Fruit fly (Drosophila melanogaster): ENCODE data around the gene noc.

Gene noc

DNA sequence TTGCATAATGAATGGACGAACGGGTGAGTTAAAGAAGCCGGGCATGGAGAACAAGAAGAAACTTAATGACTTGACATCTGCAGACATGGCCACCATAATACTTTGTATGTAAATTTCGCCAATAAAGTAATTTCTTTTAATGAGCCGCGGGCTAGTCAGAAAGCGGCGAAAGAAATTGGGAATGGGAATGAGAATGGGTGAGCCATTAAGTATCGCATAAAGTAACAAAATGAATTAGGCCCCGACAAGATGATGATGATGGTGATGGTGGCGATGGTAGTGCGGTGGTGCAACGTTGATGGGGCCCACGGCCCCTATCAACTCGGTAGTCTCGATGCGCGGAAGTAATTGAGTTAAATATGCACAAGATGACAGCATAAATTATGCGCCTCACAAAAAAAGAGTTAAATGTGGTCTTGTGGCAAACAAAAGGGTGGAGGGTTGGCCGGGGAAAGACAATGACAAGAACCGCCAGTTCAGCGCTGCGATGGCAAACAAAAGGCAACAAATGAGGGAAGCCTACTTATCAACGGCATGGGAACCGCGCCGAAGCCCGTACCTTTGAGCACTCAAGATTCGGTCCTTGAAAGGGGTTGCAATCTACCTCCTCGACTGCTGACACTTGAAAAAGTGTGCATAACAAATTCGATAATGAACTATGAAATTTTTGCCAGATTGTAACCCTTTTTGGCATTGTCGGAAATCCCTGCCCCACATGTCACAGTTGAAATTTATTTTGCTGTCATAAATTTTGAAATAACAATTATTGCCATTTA, 13.0 kb upstream of the noc start (continued):
- no peak for TF ChIP-seq croc (GFP tag; conservative IDR thresholded peaks at IDR 0.05)
- no peak for TF ChIP-seq ab (GFP tag; optimal IDR thresholded peaks at IDR 0.05)
- TF ChIP-seq gsb-n (tag; optimal IDR thresholded peaks at IDR 0.05), result peak; percentile 79
- TF ChIP-seq ftz-f1 (GFP tag; optimal IDR thresholded peaks at IDR 0.05), result no peak
- TF ChIP-seq CG15514 (GFP tag; optimal IDR thresholded peaks at IDR 0.05), result no peak
- TF ChIP-seq CG2199 (GFP tag; IDR thresholded peaks at IDR 0.05), result 0 out of 3 replicates have a peak, but pooled peaks have one; percentile 34
- no peak for TF ChIP-seq Ada2b (GFP tag; IDR thresholded peaks at IDR 0.05)
- TF ChIP-seq jing (GFP tag; optimal IDR thresholded peaks at IDR 0.05), result no peak
- TF ChIP-seq fu2 (GFP tag; optimal IDR thresholded peaks at IDR 0.05), result no peak
- no peak for TF ChIP-seq Dref (GFP tag; IDR thresholded peaks at IDR 0.05)
- no peak for TF ChIP-seq jigr1 (GFP tag; IDR thresholded peaks at IDR 0.05)
- TF ChIP-seq CG11723 (GFP tag; optimal IDR thresholded peaks at IDR 0.05), result no peak
- no peak for TF ChIP-seq Rfx (GFP tag; IDR thresholded peaks at IDR 0.05)
- TF ChIP-seq Xbp1 (GFP tag; optimal IDR thresholded peaks at IDR 0.05), result no peak

dm6 chr2L:14478864-14479263, 11.8 kb upstream of the noc start:
- peak; percentile 56; the same call in 1 of the 2 replicates for TF ChIP-seq Awh (GFP tag; IDR thresholded peaks at IDR 0.05)
- 0 out of 2 replicates have a peak, but pooled peaks have one; percentile 8 for TF ChIP-seq CG3847 (GFP tag; IDR thresholded peaks at IDR 0.05)
- peak; percentile 66 for TF ChIP-seq oc (tag; optimal IDR thresholded peaks at IDR 0.05)
- TF ChIP-seq kni (GFP tag; optimal IDR thresholded peaks at IDR 0.05), result peak; percentile 35
- TF ChIP-seq CG7745 (tag; optimal IDR thresholded peaks at IDR 0.05), result peak; percentile 35
- TF ChIP-seq Oli (tag; optimal IDR thresholded peaks at IDR 0.05), result peak; percentile 1
- peak; percentile 21; the same call in 1 of the 4 replicates for TF ChIP-seq Dll (GFP tag; IDR thresholded peaks at IDR 0.05; ENCODE audit: partially characterized antibody)
- TF ChIP-seq sim (GFP tag; IDR thresholded peaks at IDR 0.05), result no peak
- peak; percentile 75 for TF ChIP-seq run (tag; optimal IDR thresholded peaks at IDR 0.05)
- peak in 1 of 2 experiments; percentile 46 for TF ChIP-seq Hr78 (GFP tag; optimal IDR thresholded peaks at IDR 0.05)
- TF ChIP-seq CG30403 (GFP tag; optimal IDR thresholded peaks at IDR 0.05), result no peak
- peak; percentile 25 for TF ChIP-seq CG12769 (tag; optimal IDR thresholded peaks at IDR 0.05)
- TF ChIP-seq aop (GFP tag; IDR thresholded peaks at IDR 0.05), result peak; percentile 57; the same call in 1 of the 2 replicates
- no peak for TF ChIP-seq CG13287 (GFP tag; IDR thresholded peaks at IDR 0.05; ENCODE audit: partially characterized antibody)
- TF ChIP-seq zf30C (GFP tag; optimal IDR thresholded peaks at IDR 0.05), result no peak
- peak; percentile 96 for TF ChIP-seq abd-A (tag; optimal IDR thresholded peaks at IDR 0.05)
- TF ChIP-seq CG2199 (GFP tag; IDR thresholded peaks at IDR 0.05), result peak; percentile 54; the same call in 1 of the 3 replicates
- TF ChIP-seq pros (GFP tag; optimal IDR thresholded peaks at IDR 0.05), result peak; percentile 9
- TF ChIP-seq stwl (tag; optimal IDR thresholded peaks at IDR 0.05), result no peak
- TF ChIP-seq chinmo (GFP tag; IDR thresholded peaks at IDR 0.05; ENCODE audit: partially characterized antibody), result 0 out of 4 replicates have a peak, but pooled peaks have one; percentile 57
- TF ChIP-seq croc (GFP tag; conservative IDR thresholded peaks at IDR 0.05), result no peak
- TF ChIP-seq ci (GFP tag; IDR thresholded peaks at IDR 0.05), result peak; percentile 28; the same call in 1 of the 3 replicates
- TF ChIP-seq grn (GFP tag; optimal IDR thresholded peaks at IDR 0.05), result no peak
- peak; percentile 82 for TF ChIP-seq gsb-n (tag; optimal IDR thresholded peaks at IDR 0.05)

- TF ChIP-seq CG10267 (tag; optimal IDR thresholded peaks at IDR 0.05) (no peak), CG15073 (GFP tag; optimal IDR thresholded peaks at IDR 0.05) (no peak), Atf-2 (GFP tag; optimal IDR thresholded peaks at IDR 0.05) (no peak), CG8281 (tag; optimal IDR thresholded peaks at IDR 0.05) (no peak), CHES-1-like (GFP tag; optimal IDR thresholded peaks at IDR 0.05) (no peak), gsb-n (tag; optimal IDR thresholded peaks at IDR 0.05) (peak; percentile 70), Max (GFP tag; optimal IDR thresholded peaks at IDR 0.05) (no peak), gcm2 (GFP tag; optimal IDR thresholded peaks at IDR 0.05) (no peak), Bgb (GFP tag; IDR thresholded peaks at IDR 0.05; ENCODE audit: partially characterized antibody) (no peak), CG4360 (GFP tag; IDR thresholded peaks at IDR 0.05) (no peak), lov (optimal IDR thresholded peaks at IDR 0.05) (no peak), lov (GFP tag; IDR thresholded peaks at IDR 0.05) (0 out of 3 replicates have a peak, but pooled peaks have one; percentile 33), croc (GFP tag; conservative IDR thresholded peaks at IDR 0.05) (no peak), pros (GFP tag; optimal IDR thresholded peaks at IDR 0.05) (peak; percentile 39), hkb (optimal IDR thresholded peaks at IDR 0.05) (no peak), hkb (GFP tag; IDR thresholded peaks at IDR 0.05) (no peak)
These were observed 7.3 kb upstream of the noc start for dm6 chr2L:14483395-14483794.

Data from whole organism, embryonic.